Fruit fly (Drosophila melanogaster) whole organism, embryonic: ENCODE results near the gene CG14454.
A peak's percentile ranks its signal among the peaks of the same experiment; 100 is the strongest.

Experiments
- CG10321 ChIP-seq: fragments of 200-800 bp; sonication (Bioruptor generic); IDR thresholded peaks from 2 replicates; pipeline ENCODE4 v1.3.6; 2022; ENCODE audit warnings: missing biosample characterization, missing genetic modification characterization
- CG10654 ChIP-seq: fragments of 200-800 bp; sonication (Bioruptor generic); optimal IDR thresholded peaks from 2 replicates; lab custom pipeline; 2016; ENCODE audit warnings: missing biosample characterization, missing genetic modification characterization
- CG10979 ChIP-seq: fragments of 200-800 bp; sonication (Bioruptor generic); optimal IDR thresholded peaks from 2 replicates; lab custom pipeline; 2018; ENCODE audit warnings: missing biosample characterization, mild to moderate bottlenecking, missing genetic modification characterization, moderate library complexity
- CG11456 ChIP-seq: fragments of 200-800 bp; sonication (Bioruptor generic); IDR thresholded peaks from 3 replicates; pipeline ENCODE4 v1.3.6; 2022; ENCODE audit warnings: missing biosample characterization, missing genetic modification characterization
- CG11560 ChIP-seq: fragments of 200-800 bp; sonication (Bioruptor generic); IDR thresholded peaks from 3 replicates; pipeline ENCODE4 v1.3.6; 2022; ENCODE audit warnings: missing biosample characterization, missing genetic modification characterization
- CG11695 ChIP-seq: fragments of 200-800 bp; sonication (Bioruptor generic); IDR thresholded peaks from 3 replicates; pipeline ENCODE4 v1.3.6; 2022; ENCODE audit warnings: missing biosample characterization, missing genetic modification characterization
- CG1233 ChIP-seq: fragments of 200-800 bp; sonication (Bioruptor generic); optimal IDR thresholded peaks from 4 replicates; lab custom pipeline; 2018; ENCODE audit warnings: missing biosample characterization, mild to moderate bottlenecking, missing genetic modification characterization
- CG13123 ChIP-seq: fragments of 200-800 bp; sonication (Bioruptor generic); optimal IDR thresholded peaks from 2 replicates; lab custom pipeline; 2016; ENCODE audit warnings: missing biosample characterization, missing genetic modification characterization
- CG14050 ChIP-seq: fragments of 200-800 bp; sonication (Bioruptor generic); IDR thresholded peaks from 3 replicates; pipeline ENCODE4 v1.3.6; 2022; ENCODE audit warnings: missing biosample characterization, missing genetic modification characterization
- CG14710 ChIP-seq: fragments of 200-800 bp; sonication (Bioruptor generic); optimal IDR thresholded peaks from 3 replicates; lab custom pipeline; 2019; ENCODE audit warnings: missing biosample characterization, mild to moderate bottlenecking, missing genetic modification characterization, moderate library complexity
- CG14965 ChIP-seq: fragments of 200-800 bp; sonication (Bioruptor generic); optimal IDR thresholded peaks from 2 replicates; lab custom pipeline; 2016; ENCODE audit warnings: missing biosample characterization, missing genetic modification characterization, borderline replicate concordance
- CG17186 ChIP-seq: fragments of 200-800 bp; sonication (Bioruptor generic); optimal IDR thresholded peaks from 3 replicates; lab custom pipeline; 2017; ENCODE audit warnings: missing biosample characterization, missing genetic modification reagents, missing genetic modification characterization
- CG17385 ChIP-seq: fragments of 200-800 bp; sonication (Bioruptor generic); optimal IDR thresholded peaks from 3 replicates; lab custom pipeline; 2018; ENCODE audit warnings: missing biosample characterization, mild to moderate bottlenecking, missing genetic modification characterization
- CG2120 ChIP-seq: fragments of 200-800 bp; sonication (Bioruptor generic); optimal IDR thresholded peaks from 3 replicates; lab custom pipeline; 2016; ENCODE audit warnings: missing biosample characterization, missing genetic modification characterization
- CG2202 ChIP-seq: fragments of 200-800 bp; sonication (Bioruptor generic); optimal IDR thresholded peaks from 2 replicates; lab custom pipeline; 2018; ENCODE audit warnings: missing biosample characterization, mild to moderate bottlenecking, missing genetic modification characterization
- CG34376 ChIP-seq: fragments of 200-800 bp; sonication (Bioruptor generic); optimal IDR thresholded peaks from 2 replicates; lab custom pipeline; 2018; ENCODE audit warnings: missing biosample characterization, mild to moderate bottlenecking, missing genetic modification characterization
- CG3995 ChIP-seq: fragments of 200-800 bp; sonication (Bioruptor generic); optimal IDR thresholded peaks from 3 replicates; lab custom pipeline; 2016; ENCODE audit warnings: missing biosample characterization, missing genetic modification characterization
- CG4360 ChIP-seq: fragments of 200-800 bp; sonication (Bioruptor generic); IDR thresholded peaks from 2 replicates; pipeline ENCODE4 v1.3.6; 2022; ENCODE audit warnings: missing biosample characterization, missing genetic modification characterization
- CG6765 ChIP-seq: fragments of 200-800 bp; sonication (Bioruptor generic); optimal IDR thresholded peaks from 3 replicates; lab custom pipeline; 2017; ENCODE audit warnings: missing biosample characterization, mild to moderate bottlenecking, missing genetic modification characterization
- CG6854 ChIP-seq: fragments of 200-800 bp; sonication (Bioruptor generic); optimal IDR thresholded peaks from 3 replicates; lab custom pipeline; 2017; ENCODE audit warnings: missing biosample characterization, mild to moderate bottlenecking, missing genetic modification characterization
- CG7786 ChIP-seq: fragments of 200-800 bp; sonication (Bioruptor generic); optimal IDR thresholded peaks from 2 replicates; lab custom pipeline; 2016; ENCODE audit warnings: missing biosample characterization, missing genetic modification characterization
- CG8924 ChIP-seq: fragments of 200-800 bp; optimal IDR thresholded peaks from 3 replicates; lab custom pipeline; 2019; ENCODE audit warnings: missing biosample characterization, mild to moderate bottlenecking, missing genetic modification characterization, moderate library complexity
- CG9437 ChIP-seq: fragments of 200-800 bp; sonication (Bioruptor generic); optimal IDR thresholded peaks from 2 replicates; lab custom pipeline; 2018; ENCODE audit warnings: missing biosample characterization, mild to moderate bottlenecking, missing genetic modification characterization
- Chrac-16 ChIP-seq: fragments of 200-800 bp; sonication (Bioruptor generic); optimal IDR thresholded peaks from 3 replicates; lab custom pipeline; 2016; ENCODE audit warnings: missing biosample characterization, missing genetic modification characterization
- CkIIα-i1 ChIP-seq: fragments of 200-800 bp; sonication (Bioruptor generic); IDR thresholded peaks from 2 replicates; pipeline ENCODE4 v1.3.6; 2022; ENCODE audit warnings: missing biosample characterization, missing genetic modification characterization
- D ChIP-seq, 2 experiments: fragments of 200-800 bp in 1 of 2; fragments of >200 bp in 1 of 2; sonication (Bioruptor generic) in 1 of 2; optimal IDR thresholded peaks; 2 replicates in 1 of 2; 3 replicates in 1 of 2; lab custom pipeline; 2017; ENCODE audit warnings: mild to moderate bottlenecking in 1 of 2, missing biosample characterization in 1 of 2, missing genetic modification characterization in 1 of 2, missing genetic modification reagents in 1 of 2
- Dp ChIP-seq: fragments of 200-800 bp; sonication (Bioruptor generic); optimal IDR thresholded peaks from 2 replicates; lab custom pipeline; 2018; ENCODE audit warnings: missing biosample characterization, mild to moderate bottlenecking, missing genetic modification characterization, moderate library complexity
- H15 ChIP-seq: fragments of 200-800 bp; sonication (Bioruptor generic); IDR thresholded peaks from 3 replicates; pipeline ENCODE4 v1.3.6; 2022; ENCODE audit warnings: missing biosample characterization, missing genetic modification characterization
- Hey ChIP-seq: fragments of 200-800 bp; sonication (Bioruptor generic); optimal IDR thresholded peaks from 3 replicates; lab custom pipeline; 2018; ENCODE audit warnings: missing biosample characterization, mild to moderate bottlenecking, missing genetic modification characterization
- Myb ChIP-seq: fragments of 200-800 bp; sonication (Bioruptor generic); optimal IDR thresholded peaks from 2 replicates; lab custom pipeline; 2016; ENCODE audit warnings: missing biosample characterization, missing genetic modification characterization
- PHDP ChIP-seq: fragments of 200-800 bp; sonication (Bioruptor generic); optimal IDR thresholded peaks from 3 replicates; lab custom pipeline; 2018; ENCODE audit warnings: missing biosample characterization, mild to moderate bottlenecking, missing genetic modification characterization, moderate library complexity
- Sin3A ChIP-seq: fragments of >200 bp; optimal IDR thresholded peaks from 2 replicates; lab custom pipeline; 2018
- Sox102F ChIP-seq: fragments of 200-800 bp; sonication (Bioruptor generic); optimal IDR thresholded peaks from 2 replicates; lab custom pipeline; 2018; ENCODE audit warnings: missing biosample characterization, mild to moderate bottlenecking, missing genetic modification characterization, moderate library complexity
- Usf ChIP-seq: fragments of 200-800 bp; sonication (Bioruptor generic); optimal IDR thresholded peaks from 2 replicates; lab custom pipeline; 2017; ENCODE audit warnings: missing genotype, missing biosample characterization, missing genetic modification characterization
- Xbp1 ChIP-seq: fragments of 200-800 bp; sonication (Bioruptor generic); optimal IDR thresholded peaks from 3 replicates; lab custom pipeline; 2016; ENCODE audit warnings: missing biosample characterization, mild to moderate bottlenecking, missing genetic modification characterization
- bcd ChIP-seq: fragments of 200-800 bp; sonication (Bioruptor generic); optimal IDR thresholded peaks from 2 replicates; lab custom pipeline; 2017; ENCODE audit warnings: missing biosample characterization, mild to moderate bottlenecking, missing genetic modification characterization
- crol ChIP-seq: fragments of 200-800 bp; sonication (Bioruptor generic); IDR thresholded peaks from 2 replicates; pipeline ENCODE4 v1.3.6; 2022; ENCODE audit warnings: missing biosample characterization, missing genetic modification characterization
- emc ChIP-seq: fragments of 200-800 bp; sonication (Bioruptor generic); optimal IDR thresholded peaks from 2 replicates; lab custom pipeline; 2016; ENCODE audit warnings: missing biosample characterization, missing genetic modification characterization
- lilli ChIP-seq: fragments of 200-800 bp; sonication (Bioruptor generic); optimal IDR thresholded peaks from 3 replicates; lab custom pipeline; 2016; ENCODE audit warnings: missing biosample characterization, missing genetic modification characterization
- lola ChIP-seq, 3 experiments: fragments of >200 bp in 2 of 3; fragments of 200-800 bp in 1 of 3; sonication (Bioruptor generic) in 1 of 3; optimal IDR thresholded peaks; 2 replicates each; lab custom pipeline; 2017 to 2019; ENCODE audit warnings: missing biosample characterization in 3 of 3, missing genetic modification characterization in 3 of 3, mild to moderate bottlenecking in 1 of 3, moderate library complexity in 1 of 3
- onecut ChIP-seq: fragments of 200-800 bp; sonication (Bioruptor generic); IDR thresholded peaks from 2 replicates; pipeline ENCODE4 v1.3.6; 2022; ENCODE audit warnings: missing biosample characterization, missing genetic modification characterization
- phol ChIP-seq: fragments of 200-800 bp; sonication (Bioruptor generic); optimal IDR thresholded peaks from 3 replicates; lab custom pipeline; 2018; ENCODE audit warnings: missing biosample characterization, mild to moderate bottlenecking, missing genetic modification characterization, moderate library complexity
- rib ChIP-seq: fragments of 200-800 bp; sonication (Bioruptor generic); IDR thresholded peaks from 2 replicates; pipeline ENCODE4 v1.3.6; 2022; ENCODE audit warnings: missing biosample characterization, missing genetic modification characterization
- row ChIP-seq: fragments of 200-800 bp; sonication (Bioruptor generic); IDR thresholded peaks from 3 replicates; pipeline ENCODE4 v1.3.6; 2022; ENCODE audit warnings: missing biosample characterization, missing genetic modification characterization
- shn ChIP-seq: fragments of 200-800 bp; sonication (Bioruptor generic); optimal IDR thresholded peaks from 3 replicates; lab custom pipeline; 2016; ENCODE audit warnings: missing biosample characterization, missing genetic modification characterization
- slou ChIP-seq: fragments of 200-800 bp; sonication (Bioruptor generic); optimal IDR thresholded peaks from 3 replicates; lab custom pipeline; 2016; ENCODE audit warnings: missing biosample characterization, missing genetic modification characterization
- trem ChIP-seq: fragments of 200-800 bp; optimal IDR thresholded peaks from 3 replicates; lab custom pipeline; 2019; ENCODE audit warnings: missing biosample characterization, mild to moderate bottlenecking, missing genetic modification characterization, moderate library complexity
- twi ChIP-seq: fragments of 200-800 bp; optimal IDR thresholded peaks from 2 replicates; lab custom pipeline; 2019; ENCODE audit warnings: missing biosample characterization, mild to moderate bottlenecking, missing genetic modification characterization, moderate library complexity

Gene CG14454

dm6 chr3L:22741389-22742120 is 49.2 kb upstream of the CG14454 start, which contains the start of gene CG7369 (continued):
- TF ChIP-seq H15: peak; percentile 74; the same call in 2 of the 3 replicates
- peak; percentile 74 for TF ChIP-seq onecut (GFP tag; lab: Robert Waterston, UW)
- peak; percentile 24 for TF ChIP-seq CG6854 (GFP tag; lab: Kevin White, UChicago)
- peak; percentile 75 for TF ChIP-seq CG11695 (GFP tag; lab: Robert Waterston, UW)
- peak; percentile 27 for TF ChIP-seq CG2202 (tag; lab: Kevin White, UChicago)
- TF ChIP-seq CG14965 (GFP tag; lab: Kevin White, UChicago): peak; percentile 20
- no peak; the same call in 1 of the 3 replicates for TF ChIP-seq CG11560 (tag; lab: Robert Waterston, UW)
- TF ChIP-seq Sox102F (GFP tag; lab: Kevin White, UChicago): peak; percentile 71
- TF ChIP-seq CG17385 (GFP tag; lab: Kevin White, UChicago): peak; percentile 68
- no peak for TF ChIP-seq D (optimal IDR thresholded peaks at IDR 0.05; lab: Kevin White, UChicago)
- peak; percentile 81 for TF ChIP-seq D (GFP tag; optimal IDR thresholded peaks at IDR 0.05; lab: Kevin White, UChicago)
- peak; percentile 86 for TF ChIP-seq CG8924
- peak; percentile 85 for TF ChIP-seq CG11456
- TF ChIP-seq CG2120 (GFP tag; lab: Kevin White, UChicago): peak; percentile 92
- TF ChIP-seq Sin3A: peak; percentile 97
- TF ChIP-seq CG17186 (GFP tag; lab: Kevin White, UChicago): peak; percentile 76
- TF ChIP-seq CG10321 (GFP tag; lab: Robert Waterston, UW): no peak
- TF ChIP-seq PHDP (tag; lab: Kevin White, UChicago): peak; percentile 66
- TF ChIP-seq CG1233: peak; percentile 85
- TF ChIP-seq crol (GFP tag; lab: Robert Waterston, UW): 0 out of 2 replicates have a peak, but pooled peaks have one; percentile 8
- TF ChIP-seq CG13123: peak; percentile 74
- peak; percentile 14 for TF ChIP-seq emc
- TF ChIP-seq shn (GFP tag; lab: Kevin White, UChicago): peak; percentile 69
- peak; percentile 10 for TF ChIP-seq Hey (tag; lab: Kevin White, UChicago)
- TF ChIP-seq bcd (GFP tag; lab: Kevin White, UChicago): peak; percentile 87
- peak; percentile 74 for TF ChIP-seq CG3995
- peak; percentile 78 for TF ChIP-seq CG10654 (GFP tag; lab: Kevin White, UChicago)
- peak; percentile 51 for TF ChIP-seq CG6765
- peak; percentile 87 for TF ChIP-seq CG14710 (tag; lab: Kevin White, UChicago)
- TF ChIP-seq CG14050: peak; percentile 52; the same call in 2 of the 3 replicates
- peak; percentile 85 for TF ChIP-seq Xbp1 (GFP tag; lab: Kevin White, UChicago)
- TF ChIP-seq CG10979: peak; percentile 66
- TF ChIP-seq Myb (GFP tag; lab: Kevin White, UChicago): peak; percentile 62
- peak; percentile 91 for TF ChIP-seq phol (tag; lab: Kevin White, UChicago)
- peak in 1 of 3 experiments; percentile 71 for TF ChIP-seq lola (GFP tag; optimal IDR thresholded peaks at IDR 0.05; lab: Kevin White, UChicago)
- peak; percentile 89 for TF ChIP-seq Chrac-16 (GFP tag; lab: Kevin White, UChicago)
- TF ChIP-seq CG4360 (GFP tag; lab: Robert Waterston, UW): no peak
- peak; percentile 83 for TF ChIP-seq CG34376 (GFP tag; lab: Kevin White, UChicago)
- peak; percentile 82 for TF ChIP-seq CG9437
- TF ChIP-seq twi (tag; lab: Kevin White, UChicago): peak; percentile 63
- peak; percentile 76 for TF ChIP-seq slou
- peak; percentile 96 for TF ChIP-seq row
- TF ChIP-seq CkIIα-i1: peak; percentile 56; the same call in 1 of the 2 replicates
- TF ChIP-seq Usf: peak; percentile 82
- TF ChIP-seq lilli: peak; percentile 92
- peak; percentile 60 for TF ChIP-seq trem (tag; lab: Kevin White, UChicago)
- peak; percentile 48 for TF ChIP-seq Dp (GFP tag; lab: Kevin White, UChicago)
- peak; percentile 77 for TF ChIP-seq CG7786
- peak; percentile 62 for TF ChIP-seq rib (GFP tag; lab: Robert Waterston, UW)
